Fruit fly (Drosophila melanogaster): Measurements from ENCODE around the gene CG33928.
A peak's percentile ranks its signal among the peaks of the same experiment; 100 is the strongest.

CG33928 gene

DNA sequence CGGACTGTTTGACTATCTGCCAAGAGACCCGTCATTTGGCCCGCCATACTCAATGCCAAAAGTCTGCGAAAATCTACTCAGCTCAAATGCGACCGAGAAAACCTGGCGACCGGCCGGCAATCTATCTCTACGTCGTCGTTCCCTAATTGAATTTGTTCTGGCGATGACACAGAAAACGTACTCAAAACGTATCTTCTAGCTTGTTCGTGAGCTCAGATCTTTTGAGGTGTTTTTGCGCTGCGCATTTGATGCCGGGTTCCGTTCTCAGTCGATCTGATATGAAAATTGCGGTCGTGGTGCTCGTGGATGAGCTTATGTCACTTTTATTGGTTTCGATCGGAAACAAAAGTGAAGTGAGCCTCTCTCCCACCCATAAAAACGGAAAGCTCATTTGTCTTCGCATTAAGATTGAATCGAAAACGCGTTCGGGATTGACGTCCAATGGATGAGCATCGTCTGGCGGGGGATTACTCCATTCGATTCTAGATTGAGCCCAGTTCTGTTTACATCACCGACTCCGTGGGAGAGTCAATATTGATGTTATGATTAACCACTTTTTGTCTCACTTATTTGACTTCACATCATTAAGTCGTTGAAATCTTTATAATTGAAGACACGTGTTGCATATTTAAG lies 48.5 kb downstream of the CG33928 start (continued):
- TF ChIP-seq dan (GFP tag; IDR thresholded peaks at IDR 0.05): no peak
- TF ChIP-seq CG13775 (GFP tag; optimal IDR thresholded peaks at IDR 0.05): no peak
- TF ChIP-seq CG7745 (tag; optimal IDR thresholded peaks at IDR 0.05): no peak
- no peak for TF ChIP-seq CG12391 (tag; optimal IDR thresholded peaks at IDR 0.05)
- no peak for TF ChIP-seq pfk (GFP tag; optimal IDR thresholded peaks at IDR 0.05)
- no peak for TF ChIP-seq YL-1 (GFP tag; optimal IDR thresholded peaks at IDR 0.05)
- no peak for TF ChIP-seq sqz (GFP tag; optimal IDR thresholded peaks at IDR 0.05)
- TF ChIP-seq ara (GFP tag; IDR thresholded peaks at IDR 0.05): no peak
- peak; percentile 7 for TF ChIP-seq CG17568 (GFP tag; optimal IDR thresholded peaks at IDR 0.05)
- no peak for TF ChIP-seq croc (GFP tag; conservative IDR thresholded peaks at IDR 0.05)
- TF ChIP-seq HHEX (GFP tag; optimal IDR thresholded peaks at IDR 0.05): peak; percentile 22
- TF ChIP-seq danr (GFP tag; IDR thresholded peaks at IDR 0.05): no peak
- no peak for TF ChIP-seq CG7786 (GFP tag; optimal IDR thresholded peaks at IDR 0.05)
- TF ChIP-seq org-1 (GFP tag; optimal IDR thresholded peaks at IDR 0.05): peak; percentile 9
- TF ChIP-seq psq (GFP tag; optimal IDR thresholded peaks at IDR 0.05): no peak
- no peak for TF ChIP-seq kah (GFP tag; optimal IDR thresholded peaks at IDR 0.05)
- TF ChIP-seq bsh (GFP tag; optimal IDR thresholded peaks at IDR 0.05): no peak
- TF ChIP-seq ap (GFP tag; IDR thresholded peaks at IDR 0.05): no peak
- no peak for TF ChIP-seq CG14965 (GFP tag; optimal IDR thresholded peaks at IDR 0.05; ENCODE audit: borderline replicate concordance)
- TF ChIP-seq CG17361 (GFP tag; IDR thresholded peaks at IDR 0.05): no peak
- TF ChIP-seq hkb (optimal IDR thresholded peaks at IDR 0.05): no peak
- TF ChIP-seq hkb (GFP tag; IDR thresholded peaks at IDR 0.05): 0 out of 2 replicates have a peak, but pooled peaks have one; percentile 19
- 0 out of 2 replicates have a peak, but pooled peaks have one; percentile 6 for TF ChIP-seq Atf6 (GFP tag; IDR thresholded peaks at IDR 0.05)
- no peak for TF ChIP-seq jumu (GFP tag; optimal IDR thresholded peaks at IDR 0.05)
- TF ChIP-seq seq (GFP tag; IDR thresholded peaks at IDR 0.05): no peak
- no peak for TF ChIP-seq CG6813 (GFP tag; optimal IDR thresholded peaks at IDR 0.05)
- TF ChIP-seq CG8281 (tag; optimal IDR thresholded peaks at IDR 0.05): no peak
- TF ChIP-seq ind (GFP tag; optimal IDR thresholded peaks at IDR 0.05): no peak
- no peak for TF ChIP-seq CG7928 (GFP tag; optimal IDR thresholded peaks at IDR 0.05)
- no peak for TF ChIP-seq CG6175 (GFP tag; IDR thresholded peaks at IDR 0.05)
- TF ChIP-seq PHDP (tag; optimal IDR thresholded peaks at IDR 0.05): peak; percentile 44
- TF ChIP-seq CG8765 (GFP tag; IDR thresholded peaks at IDR 0.05): no peak
- TF ChIP-seq Blimp-1 (GFP tag; optimal IDR thresholded peaks at IDR 0.05): peak; percentile 6
- no peak for TF ChIP-seq Hr3 (GFP tag; optimal IDR thresholded peaks at IDR 0.05)
- no peak for TF ChIP-seq emc (GFP tag; optimal IDR thresholded peaks at IDR 0.05)
- TF ChIP-seq inv (GFP tag; IDR thresholded peaks at IDR 0.05; ENCODE audit: partially characterized antibody): no peak
- TF ChIP-seq yki (optimal IDR thresholded peaks at IDR 0.05): no peak
- no peak for TF ChIP-seq Dip2 (GFP tag; IDR thresholded peaks at IDR 0.05)
- no peak for TF ChIP-seq HmgZ (tag; optimal IDR thresholded peaks at IDR 0.05)
- TF ChIP-seq CkIIα-i1 (GFP tag; IDR thresholded peaks at IDR 0.05): no peak
- TF ChIP-seq CG11456 (GFP tag; IDR thresholded peaks at IDR 0.05): no peak
- 0 out of 2 replicates have a peak, but pooled peaks have one; percentile 21 for TF ChIP-seq CG5953 (GFP tag; IDR thresholded peaks at IDR 0.05)
- no peak for TF ChIP-seq ken (GFP tag; IDR thresholded peaks at IDR 0.05)
- no peak for TF ChIP-seq CG7271 (tag; optimal IDR thresholded peaks at IDR 0.05)
- TF ChIP-seq run (tag; optimal IDR thresholded peaks at IDR 0.05): no peak
- TF ChIP-seq CG6683 (GFP tag; optimal IDR thresholded peaks at IDR 0.05): no peak
- no peak for TF ChIP-seq Mad (GFP tag; optimal IDR thresholded peaks at IDR 0.05)
- TF ChIP-seq odd (GFP tag; optimal IDR thresholded peaks at IDR 0.05): no peak
- TF ChIP-seq Ssrp (tag; optimal IDR thresholded peaks at IDR 0.05): no peak
- peak; percentile 30 for TF ChIP-seq Meics (GFP tag; optimal IDR thresholded peaks at IDR 0.05)
- no peak for TF ChIP-seq CG2202 (tag; optimal IDR thresholded peaks at IDR 0.05)
